Fruit fly (Drosophila melanogaster) whole organism, embryonic: ENCODE data around the gene spidey.

Source experiments
- ATbp ChIP-seq: fragments of 200-800 bp; sonication (Bioruptor generic); optimal IDR thresholded peaks from 2 replicates; lab custom pipeline; 2017; ENCODE audit warnings: missing biosample characterization, mild to moderate bottlenecking, missing genetic modification characterization, missing genetic modification reagents
- Atf3 ChIP-seq: fragments of 200-800 bp; sonication (Bioruptor generic); optimal IDR thresholded peaks from 3 replicates; lab custom pipeline; 2016; ENCODE audit warnings: missing biosample characterization, missing genetic modification characterization
- Atf6 ChIP-seq: fragments of 200-800 bp; sonication (Bioruptor generic); IDR thresholded peaks from 2 replicates; pipeline ENCODE4 v1.3.6; 2022; ENCODE audit warnings: missing biosample characterization, missing genetic modification characterization
- BtbVII ChIP-seq: fragments of 200-800 bp; sonication (Bioruptor generic); optimal IDR thresholded peaks from 3 replicates; lab custom pipeline; 2017; ENCODE audit warnings: missing biosample characterization, mild to moderate bottlenecking, missing genetic modification characterization
- C15 ChIP-seq: fragments of 200-800 bp; sonication (Bioruptor generic); IDR thresholded peaks from 3 replicates; pipeline ENCODE4 v1.3.6; 2022; ENCODE audit warnings: missing biosample characterization, missing genetic modification characterization
- CG10147 ChIP-seq: fragments of 200-800 bp; sonication (Bioruptor generic); optimal IDR thresholded peaks from 2 replicates; lab custom pipeline; 2019; ENCODE audit warnings: missing biosample characterization, mild to moderate bottlenecking, missing genetic modification characterization, moderate library complexity
- CG10462 ChIP-seq: fragments of 200-800 bp; sonication (Bioruptor generic); optimal IDR thresholded peaks from 2 replicates; lab custom pipeline; 2016; ENCODE audit warnings: missing biosample characterization, missing genetic modification characterization
- CG11695 ChIP-seq: fragments of 200-800 bp; sonication (Bioruptor generic); IDR thresholded peaks from 3 replicates; pipeline ENCODE4 v1.3.6; 2022; ENCODE audit warnings: missing biosample characterization, missing genetic modification characterization
- CG12391 ChIP-seq: fragments of 200-800 bp; sonication (Bioruptor generic); optimal IDR thresholded peaks from 3 replicates; lab custom pipeline; 2018; ENCODE audit warnings: missing biosample characterization, mild to moderate bottlenecking, missing genetic modification characterization, moderate library complexity
- CG12744 ChIP-seq: fragments of 200-800 bp; sonication (Bioruptor generic); optimal IDR thresholded peaks from 2 replicates; lab custom pipeline; 2016; ENCODE audit warnings: missing biosample characterization, missing genetic modification characterization
- CG15073 ChIP-seq: fragments of 200-800 bp; sonication (Bioruptor generic); optimal IDR thresholded peaks from 2 replicates; lab custom pipeline; 2016; ENCODE audit warnings: missing biosample characterization, missing genetic modification characterization
- CG17186 ChIP-seq: fragments of 200-800 bp; sonication (Bioruptor generic); optimal IDR thresholded peaks from 3 replicates; lab custom pipeline; 2017; ENCODE audit warnings: missing biosample characterization, missing genetic modification reagents, missing genetic modification characterization
- CG17328 ChIP-seq: fragments of 200-800 bp; sonication (Bioruptor generic); IDR thresholded peaks from 2 replicates; pipeline ENCODE4 v1.3.6; 2022; ENCODE audit warnings: missing biosample characterization, missing genetic modification characterization
- CG2678 ChIP-seq: fragments of 200-800 bp; sonication (Bioruptor generic); optimal IDR thresholded peaks from 3 replicates; lab custom pipeline; 2019; ENCODE audit warnings: missing biosample characterization, mild to moderate bottlenecking, missing genetic modification characterization, moderate library complexity
- CG2889 ChIP-seq: fragments of 200-800 bp; sonication (Bioruptor generic); IDR thresholded peaks from 3 replicates; pipeline ENCODE4 v1.3.6; 2022; ENCODE audit warnings: missing biosample characterization, missing genetic modification characterization
- CG30403 ChIP-seq: fragments of 200-800 bp; sonication (Bioruptor generic); optimal IDR thresholded peaks from 3 replicates; lab custom pipeline; 2016; ENCODE audit warnings: missing biosample characterization, missing genetic modification characterization
- CG32532 ChIP-seq: fragments of 200-800 bp; sonication (Bioruptor generic); IDR thresholded peaks from 2 replicates; pipeline ENCODE4 v1.3.6; 2022; ENCODE audit warnings: missing biosample characterization, missing genetic modification characterization
- CG32767 ChIP-seq: fragments of 200-800 bp; sonication (Bioruptor generic); IDR thresholded peaks from 2 replicates; pipeline ENCODE4 v1.3.6; 2022; ENCODE audit warnings: missing biosample characterization, missing genetic modification characterization
- CG33557 ChIP-seq: fragments of 200-800 bp; sonication (Bioruptor generic); optimal IDR thresholded peaks from 2 replicates; lab custom pipeline; 2019; ENCODE audit warnings: missing biosample characterization, mild to moderate bottlenecking, missing genetic modification characterization, moderate library complexity
- CG34224 ChIP-seq: fragments of 200-800 bp; sonication (Bioruptor generic); IDR thresholded peaks from 3 replicates; pipeline ENCODE4 v1.3.6; 2022; ENCODE audit warnings: missing biosample characterization, missing genetic modification characterization; ENCODE audit not compliant: partially characterized antibody
- CG4617 ChIP-seq: fragments of 200-800 bp; sonication (Bioruptor generic); optimal IDR thresholded peaks from 3 replicates; lab custom pipeline; 2016; ENCODE audit warnings: missing biosample characterization, missing genetic modification characterization, borderline replicate concordance
- CG6654 ChIP-seq: fragments of 200-800 bp; sonication (Bioruptor generic); optimal IDR thresholded peaks from 2 replicates; lab custom pipeline; 2017; ENCODE audit warnings: missing biosample characterization, mild to moderate bottlenecking, missing genetic modification characterization
- CG6813 ChIP-seq: fragments of 200-800 bp; sonication (Bioruptor generic); optimal IDR thresholded peaks from 2 replicates; lab custom pipeline; 2017; ENCODE audit warnings: missing biosample characterization, missing genetic modification characterization, mild to moderate bottlenecking, moderate library complexity, missing genetic modification reagents
- CG7987 ChIP-seq: fragments of 200-800 bp; sonication (Bioruptor generic); optimal IDR thresholded peaks from 2 replicates; lab custom pipeline; 2018; ENCODE audit warnings: missing biosample characterization, mild to moderate bottlenecking, missing genetic modification characterization, moderate library complexity
- Dad ChIP-seq: fragments of 200-800 bp; sonication (Bioruptor generic); optimal IDR thresholded peaks from 3 replicates; lab custom pipeline; 2016; ENCODE audit warnings: missing biosample characterization, missing genetic modification characterization
- Dfd ChIP-seq, 2 experiments: fragments of >200 bp; optimal IDR thresholded peaks; 2 replicates each; lab custom pipeline; 2017; ENCODE audit warnings: missing biosample characterization in 2 of 2, missing genetic modification characterization in 2 of 2
- Ets97D ChIP-seq: fragments of 200-800 bp; sonication (Bioruptor generic); optimal IDR thresholded peaks from 3 replicates; lab custom pipeline; 2016; ENCODE audit warnings: missing biosample characterization, missing genetic modification characterization
- Hmx ChIP-seq: fragments of 200-800 bp; sonication (Bioruptor generic); optimal IDR thresholded peaks from 2 replicates; lab custom pipeline; 2016; ENCODE audit warnings: missing biosample characterization, missing genetic modification characterization
- Mad ChIP-seq: fragments of 200-800 bp; sonication (Bioruptor generic); optimal IDR thresholded peaks from 2 replicates; lab custom pipeline; 2016; ENCODE audit warnings: missing biosample characterization, missing genetic modification characterization
- amos ChIP-seq: fragments of 200-800 bp; sonication (Bioruptor generic); IDR thresholded peaks from 2 replicates; pipeline ENCODE4 v1.3.6; 2022; ENCODE audit warnings: missing biosample characterization, missing genetic modification characterization; ENCODE audit not compliant: partially characterized antibody
- emc ChIP-seq: fragments of 200-800 bp; sonication (Bioruptor generic); optimal IDR thresholded peaks from 2 replicates; lab custom pipeline; 2016; ENCODE audit warnings: missing biosample characterization, missing genetic modification characterization
- ems ChIP-seq: fragments of 200-800 bp; sonication (Bioruptor generic); optimal IDR thresholded peaks from 3 replicates; lab custom pipeline; 2016; ENCODE audit warnings: missing biosample characterization, missing genetic modification characterization
- fd102C ChIP-seq: fragments of 200-800 bp; sonication (Bioruptor generic); optimal IDR thresholded peaks from 2 replicates; lab custom pipeline; 2018; ENCODE audit warnings: missing biosample characterization, mild to moderate bottlenecking, missing genetic modification characterization, moderate library complexity
- fu2 ChIP-seq: fragments of 200-800 bp; sonication (Bioruptor generic); optimal IDR thresholded peaks from 2 replicates; lab custom pipeline; 2016; ENCODE audit warnings: missing biosample characterization, missing genetic modification characterization
- gce ChIP-seq: fragments of 200-800 bp; sonication (Bioruptor generic); IDR thresholded peaks from 3 replicates; pipeline ENCODE4 v1.3.6; 2022; ENCODE audit warnings: missing biosample characterization, missing genetic modification characterization
- gem ChIP-seq: fragments of 200-800 bp; sonication (Bioruptor generic); optimal IDR thresholded peaks from 2 replicates; lab custom pipeline; 2019; ENCODE audit warnings: missing biosample characterization, mild to moderate bottlenecking, missing genetic modification characterization, moderate library complexity
- kay ChIP-seq: fragments of 200-800 bp; sonication (Bioruptor generic); optimal IDR thresholded peaks from 2 replicates; lab custom pipeline; 2016; ENCODE audit warnings: missing biosample characterization, missing genetic modification characterization
- lab ChIP-seq: fragments of 200-800 bp; sonication (Bioruptor generic); optimal IDR thresholded peaks from 3 replicates; lab custom pipeline; 2017; ENCODE audit warnings: missing biosample characterization, missing genetic modification characterization, mild to moderate bottlenecking, moderate library complexity, missing genetic modification reagents
- luna ChIP-seq: fragments of 200-800 bp; sonication (Bioruptor generic); optimal IDR thresholded peaks from 2 replicates; lab custom pipeline; 2016; ENCODE audit warnings: missing biosample characterization, missing genetic modification characterization
- mld ChIP-seq: fragments of 200-800 bp; sonication (Bioruptor generic); IDR thresholded peaks from 3 replicates; pipeline ENCODE4 v1.3.6; 2022; ENCODE audit warnings: missing biosample characterization, missing genetic modification characterization; ENCODE audit not compliant: partially characterized antibody
- row ChIP-seq: fragments of 200-800 bp; sonication (Bioruptor generic); IDR thresholded peaks from 3 replicates; pipeline ENCODE4 v1.3.6; 2022; ENCODE audit warnings: missing biosample characterization, missing genetic modification characterization
- salm ChIP-seq: fragments of 200-800 bp; sonication (Bioruptor generic); optimal IDR thresholded peaks from 2 replicates; lab custom pipeline; 2018; ENCODE audit warnings: missing biosample characterization, mild to moderate bottlenecking, missing genetic modification characterization
- sd ChIP-seq: fragments of 200-800 bp; sonication (Bioruptor generic); optimal IDR thresholded peaks from 3 replicates; lab custom pipeline; 2018; ENCODE audit warnings: missing biosample characterization, mild to moderate bottlenecking, missing genetic modification characterization, moderate library complexity
- sim ChIP-seq: fragments of 200-800 bp; sonication (Bioruptor generic); IDR thresholded peaks from 2 replicates; pipeline ENCODE4 v1.3.6; 2022; ENCODE audit warnings: missing biosample characterization, missing genetic modification characterization
- sisA ChIP-seq: fragments of 200-800 bp; sonication (Bioruptor generic); IDR thresholded peaks from 2 replicates; pipeline ENCODE4 v1.3.6; 2022; ENCODE audit warnings: missing biosample characterization, missing genetic modification characterization
- slbo ChIP-seq: fragments of 200-800 bp; sonication (Bioruptor generic); IDR thresholded peaks from 2 replicates; pipeline ENCODE4 v1.3.6; 2022; ENCODE audit warnings: missing biosample characterization, missing genetic modification characterization
- slou ChIP-seq: fragments of 200-800 bp; sonication (Bioruptor generic); optimal IDR thresholded peaks from 3 replicates; lab custom pipeline; 2016; ENCODE audit warnings: missing biosample characterization, missing genetic modification characterization
- stwl ChIP-seq: fragments of 200-800 bp; sonication (Bioruptor generic); optimal IDR thresholded peaks from 3 replicates; lab custom pipeline; 2018; ENCODE audit warnings: missing biosample characterization, mild to moderate bottlenecking, missing genetic modification characterization, moderate library complexity
- tgo ChIP-seq: fragments of 200-800 bp; sonication (Bioruptor generic); IDR thresholded peaks from 3 replicates; pipeline ENCODE4 v1.3.6; 2022; ENCODE audit warnings: missing biosample characterization, missing genetic modification characterization
- yki ChIP-seq: fragments of >200 bp; optimal IDR thresholded peaks from 3 replicates; lab custom pipeline; 2018

spidey gene

DNA sequence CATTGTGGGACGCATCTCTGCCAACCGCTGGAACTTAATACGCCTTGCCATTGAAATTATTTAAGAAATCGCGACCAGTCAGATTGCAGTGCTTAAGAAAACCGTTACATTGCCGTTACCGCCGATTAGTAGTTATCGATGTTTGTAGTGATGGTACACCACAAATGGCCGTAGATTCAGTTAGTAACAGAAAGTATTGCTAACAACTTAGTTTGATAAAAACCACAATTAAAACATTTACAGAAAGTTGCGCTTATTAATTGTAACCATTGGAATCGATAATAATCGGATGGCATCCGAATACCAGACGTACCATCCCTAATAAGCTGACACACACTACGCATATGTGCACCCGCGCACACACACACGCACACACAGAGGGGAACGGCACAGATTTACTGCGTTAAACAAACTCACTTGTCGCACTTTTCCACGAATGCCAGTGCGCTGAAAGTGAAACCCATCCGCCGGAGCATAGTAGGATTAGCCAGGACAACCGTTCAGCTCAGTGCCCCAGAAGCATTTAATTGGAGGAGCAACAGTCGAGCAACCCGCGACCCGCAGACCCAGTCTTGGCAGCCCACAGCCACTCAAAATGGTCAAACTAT is 11.5 kb downstream of the spidey start, which contains the start of the genes hdm and Ykt6 (continued):
- TF ChIP-seq luna (GFP tag; lab: Kevin White, UChicago) (peak; percentile 38), stwl (peak; percentile 42), C15 (GFP tag; lab: Robert Waterston, UW) (no peak), Mad (GFP tag; lab: Kevin White, UChicago) (peak; percentile 74), lab (GFP tag; lab: Kevin White, UChicago) (no peak), CG12744 (GFP tag; lab: Kevin White, UChicago) (peak; percentile 58), CG32767 (GFP tag; lab: Robert Waterston, UW) (peak; percentile 74), yki (lab: Kevin White, UChicago) (no peak), CG30403 (GFP tag; lab: Kevin White, UChicago) (peak; percentile 83), Atf6 (GFP tag; lab: Robert Waterston, UW) (peak; percentile 85), Hmx (GFP tag; lab: Kevin White, UChicago) (peak; percentile 45), sisA (GFP tag; lab: Robert Waterston, UW) (peak; percentile 71), sim (GFP tag; lab: Robert Waterston, UW) (peak; percentile 73), CG17186 (peak; percentile 90), CG15073 (no peak), sd (tag; lab: Kevin White, UChicago) (no peak), CG17328 (GFP tag; lab: Robert Waterston, UW) (peak; percentile 80), CG34224 (GFP tag; lab: Robert Waterston, UW) (peak; percentile 99), CG2889 (GFP tag; lab: Robert Waterston, UW) (peak; percentile 67; the same call in 2 of the 3 replicates), amos (GFP tag; lab: Robert Waterston, UW) (peak; percentile 93), CG2678 (tag; lab: Kevin White, UChicago) (no peak), CG11695 (GFP tag; lab: Robert Waterston, UW) (peak; percentile 81), row (GFP tag; lab: Robert Waterston, UW) (peak; percentile 85), CG6654 (no peak), CG10462 (peak; percentile 68), CG32532 (GFP tag; lab: Robert Waterston, UW) (peak; percentile 85), mld (GFP tag; lab: Robert Waterston, UW) (peak; percentile 84; the same call in 2 of the 3 replicates), CG33557 (GFP tag; lab: Kevin White, UChicago) (peak; percentile 66), fu2 (peak; percentile 70), Dfd (GFP tag; optimal IDR thresholded peaks at IDR 0.05; lab: Kevin White, UChicago) (no peak), slbo (peak; percentile 87), ATbp (GFP tag; lab: Kevin White, UChicago) (no peak), CG12391 (tag; lab: Kevin White, UChicago) (peak; percentile 87), CG4617 (GFP tag; lab: Kevin White, UChicago) (peak; percentile 80), emc (peak; percentile 50), tgo (GFP tag; lab: Robert Waterston, UW) (peak; percentile 83), CG10147 (no peak), BtbVII (peak; percentile 9), salm (tag; lab: Kevin White, UChicago) (peak; percentile 12), Atf3 (peak; percentile 69), kay (GFP tag; lab: Kevin White, UChicago) (peak; percentile 79), gem (tag; lab: Kevin White, UChicago) (peak; percentile 83), Dad (peak; percentile 72), gce (GFP tag; lab: Robert Waterston, UW) (no peak), CG6813 (peak; percentile 6), Ets97D (GFP tag; lab: Kevin White, UChicago) (peak; percentile 73), fd102C (GFP tag; lab: Kevin White, UChicago) (no peak), CG7987 (peak; percentile 43), ems (GFP tag; lab: Kevin White, UChicago) (peak; percentile 74), slou (GFP tag; lab: Kevin White, UChicago) (peak; percentile 64)
